Worm (Caenorhabditis elegans): Measurements from ENCODE around the gene srlf-34.

The srlf-34 gene

ce11 chrII:10311973-10312372 lies at the start of gene srlf-34:
srlf-34 (plus strand) TSS chrII:10312293.
- TF ChIP-seq let-526 (GFP tag; IDR thresholded peaks at IDR 0.05) (no peak), F39B2.1 (GFP tag; IDR thresholded peaks at IDR 0.05) (no peak), chd-7 (tag; optimal IDR thresholded peaks at IDR 0.05) (no peak), F10E7.11 (tag; optimal IDR thresholded peaks at IDR 0.05) (no peak)

- no peak for TF ChIP-seq ekl-4 (GFP tag; IDR thresholded peaks at IDR 0.05)
- TF ChIP-seq madf-10 (tag; optimal IDR thresholded peaks at IDR 0.05) = no peak
- no peak for TF ChIP-seq lin-35 (GFP tag; optimal IDR thresholded peaks at IDR 0.05)
- TF ChIP-seq hsf-1 (GFP tag; IDR thresholded peaks at IDR 0.05) = no peak
- TF ChIP-seq C17E4.6 (GFP tag; IDR thresholded peaks at IDR 0.05) = no peak
- TF ChIP-seq hmg-20 (GFP tag; IDR thresholded peaks at IDR 0.05) = no peak
- TF ChIP-seq snpc-1.1 (tag; optimal IDR thresholded peaks at IDR 0.05; ENCODE audit: insufficient read depth) = no peak
- TF ChIP-seq B0336.3 (GFP tag; IDR thresholded peaks at IDR 0.05) = no peak
Observed at ce11 chrII:10270052-10270451, 42.0 kb upstream of the srlf-34 start, which contains the start of gene F54B3.2. F54B3.2 (minus strand) TSS chrII:10270152.

ce11 chrII:10271093-10271492 lies 41.0 kb upstream of the srlf-34 start, which contains the start of gene F54B3.4:
F54B3.4 (minus strand) TSS chrII:10271193.
- TF ChIP-seq ztf-6 (GFP tag; IDR thresholded peaks at IDR 0.05) (no peak), mel-28 (tag; optimal IDR thresholded peaks at IDR 0.05; ENCODE audit: borderline replicate concordance) (no peak), pha-4 (tag; optimal IDR thresholded peaks at IDR 0.05) (no peak), nhr-90 (tag; optimal IDR thresholded peaks at IDR 0.05) (no peak), sptf-2 (GFP tag; optimal IDR thresholded peaks at IDR 0.05) (no peak), F23B12.7 (tag; optimal IDR thresholded peaks at IDR 0.05; ENCODE audit: insufficient read depth) (no peak)

ce11 chrII:10279561-10279960 lies 32.5 kb upstream of the srlf-34 start, which contains the start of gene ZK971.1:
ZK971.1 (minus strand) TSS chrII:10279661.
- TF ChIP-seq lin-54 (GFP tag; optimal IDR thresholded peaks at IDR 0.05) (no peak), nhr-120 (GFP tag; IDR thresholded peaks at IDR 0.05) (no peak), ztf-22 (GFP tag; optimal IDR thresholded peaks at IDR 0.05) (no peak), madf-8 (GFP tag; conservative IDR thresholded peaks at IDR 0.05) (no peak), ama-1 (optimal IDR thresholded peaks at IDR 0.05) (no peak), ama-1 (GFP tag; optimal IDR thresholded peaks at IDR 0.05) (no peak), bed-1 (GFP tag; IDR thresholded peaks at IDR 0.05) (no peak)

ce11 chrII:10281674-10282073 lies 30.4 kb upstream of the srlf-34 start:
- no peak for TF ChIP-seq ceh-58 (GFP tag; IDR thresholded peaks at IDR 0.05)
- no peak for TF ChIP-seq Y53F4B.3 (GFP tag; IDR thresholded peaks at IDR 0.05)
- no peak for TF ChIP-seq ceh-27 (GFP tag; optimal IDR thresholded peaks at IDR 0.05)
- TF ChIP-seq F22D6.2 (tag; optimal IDR thresholded peaks at IDR 0.05) = no peak
- TF ChIP-seq dpl-1 (GFP tag; optimal IDR thresholded peaks at IDR 0.05) = no peak
- no peak for TF ChIP-seq K11D2.4 (GFP tag; IDR thresholded peaks at IDR 0.05)
- TF ChIP-seq F52B5.7 (tag; optimal IDR thresholded peaks at IDR 0.05) = no peak

ce11 chrII:10283145-10283544 lies 28.9 kb upstream of the srlf-34 start:
- TF ChIP-seq repo-1 (tag; optimal IDR thresholded peaks at IDR 0.05) (no peak), let-526 (GFP tag; IDR thresholded peaks at IDR 0.05) (no peak), bed-1 (GFP tag; IDR thresholded peaks at IDR 0.05) (no peak), pha-4 (tag; optimal IDR thresholded peaks at IDR 0.05) (no peak), ama-1 (optimal IDR thresholded peaks at IDR 0.05) (no peak), ama-1 (GFP tag; optimal IDR thresholded peaks at IDR 0.05) (no peak), nhr-90 (tag; optimal IDR thresholded peaks at IDR 0.05) (no peak), ztf-25 (GFP tag; IDR thresholded peaks at IDR 0.05) (no peak), somi-1 (GFP tag; optimal IDR thresholded peaks at IDR 0.05) (no peak), F57C9.4 (tag; optimal IDR thresholded peaks at IDR 0.05) (no peak), ztf-26 (tag; optimal IDR thresholded peaks at IDR 0.05) (no peak), aptf-3 (GFP tag; IDR thresholded peaks at IDR 0.05) (no peak), C17E4.6 (GFP tag; IDR thresholded peaks at IDR 0.05) (no peak), hlh-26 (GFP tag; conservative IDR thresholded peaks at IDR 0.05) (no peak), hmg-20 (GFP tag; IDR thresholded peaks at IDR 0.05) (no peak), ceh-79 (tag; optimal IDR thresholded peaks at IDR 0.05) (no peak), chd-7 (tag; optimal IDR thresholded peaks at IDR 0.05) (no peak)
